Worm (Caenorhabditis elegans) whole organism, L1 larva: ENCODE data around the gene R02F11.1.
A peak's percentile ranks its signal among the peaks of the same experiment; 100 is the strongest.

Experiments
- C16A3.4 ChIP-seq: fragments of 150-350 bp; optimal IDR thresholded peaks from 2 replicates; lab custom pipeline; 2014; ENCODE audit warnings: missing biosample characterization, missing genetic modification characterization
- C34B4.2 ChIP-seq: sonication (generic microtip); optimal IDR thresholded peaks from 2 replicates; lab custom pipeline; 2017; ENCODE audit warnings: mild to moderate bottlenecking, missing genetic modification characterization, missing compliant biosample characterization
- Y116A8C.19 ChIP-seq: sonication (generic microtip); optimal IDR thresholded peaks from 2 replicates; lab custom pipeline; 2016; ENCODE audit warnings: missing compliant biosample characterization, missing genetic modification characterization, borderline replicate concordance
- aha-1 ChIP-seq: fragments of 150-350 bp; optimal IDR thresholded peaks from 2 replicates; lab custom pipeline; 2014; ENCODE audit warnings: missing biosample characterization, missing genetic modification characterization
- alr-1 ChIP-seq: fragments of 200-800 bp; sonication (Bioruptor generic); optimal IDR thresholded peaks from 2 replicates; lab custom pipeline; 2018; ENCODE audit warnings: borderline replicate concordance, mild to moderate bottlenecking, missing genetic modification characterization, missing compliant biosample characterization
- aly-2 ChIP-seq: fragments of 150-350 bp; optimal IDR thresholded peaks from 2 replicates; lab custom pipeline; 2014; ENCODE audit warnings: missing biosample characterization, missing genetic modification characterization
- ama-1 ChIP-seq: fragments of 150-350 bp; optimal IDR thresholded peaks from 2 replicates; lab custom pipeline; 2014
- blmp-1 ChIP-seq: fragments of 150-350 bp; optimal IDR thresholded peaks from 2 replicates; lab custom pipeline; 2014; ENCODE audit warnings: missing biosample characterization, missing genetic modification characterization
- ceh-63 ChIP-seq: fragments of 200-800 bp; sonication (Bioruptor generic); optimal IDR thresholded peaks from 2 replicates; lab custom pipeline; 2018; ENCODE audit warnings: mild to moderate bottlenecking, missing genetic modification characterization, missing compliant biosample characterization
- ceh-88 ChIP-seq: fragments of 200-800 bp; sonication (Bioruptor generic); IDR thresholded peaks from 2 replicates; pipeline ENCODE4 v1.3.6; 2022; ENCODE audit warnings: missing genetic modification characterization, missing compliant biosample characterization
- dpl-1 ChIP-seq, 3 experiments: fragments of 150-350 bp in 2 of 3; sonication (generic microtip) in 1 of 3; optimal IDR thresholded peaks; 2 replicates each; lab custom pipeline; 2014 to 2017; ENCODE audit warnings: missing biosample characterization in 3 of 3, missing genetic modification characterization in 3 of 3, missing genetic modification reagents in 3 of 3
- dsc-1 ChIP-seq: sonication (generic microtip); optimal IDR thresholded peaks from 2 replicates; lab custom pipeline; 2016; ENCODE audit warnings: mild to moderate bottlenecking, missing genetic modification characterization, missing compliant biosample characterization
- efl-1 ChIP-seq, 4 experiments: fragments of 150-350 bp; optimal IDR thresholded peaks in 3 of 4; peaks in 1 of 4; 1 replicate in 1 of 4; 2 replicates in 3 of 4; lab custom pipeline; 2014; ENCODE audit warnings: missing biosample characterization in 2 of 4, missing genetic modification characterization in 2 of 4, missing genetic modification reagents in 2 of 4
- efl-3 ChIP-seq: fragments of 200-800 bp; sonication (Bioruptor generic); optimal IDR thresholded peaks from 2 replicates; lab custom pipeline; 2018; ENCODE audit warnings: mild to moderate bottlenecking, missing genetic modification characterization, missing compliant biosample characterization
- egl-13 ChIP-seq: sonication (generic microtip); optimal IDR thresholded peaks from 2 replicates; lab custom pipeline; 2016; ENCODE audit warnings: missing genotype, missing genetic modification reagents, missing genetic modification characterization, missing compliant biosample characterization
- egl-27 ChIP-seq, 2 experiments: fragments of 150-350 bp in 1 of 2; sonication (generic microtip); optimal IDR thresholded peaks; 3 replicates each; lab custom pipeline; 2017 to 2018; ENCODE audit warnings: missing biosample characterization in 2 of 2, missing genetic modification characterization in 2 of 2, missing genetic modification reagents in 2 of 2
- elt-2 ChIP-seq: sonication (generic microtip); optimal IDR thresholded peaks from 2 replicates; lab custom pipeline; 2016; ENCODE audit warnings: missing genetic modification characterization, mild to moderate bottlenecking, inconsistent platforms, missing compliant biosample characterization, missing genetic modification reagents
- ets-5 ChIP-seq: fragments of 200-800 bp; sonication (Bioruptor generic); IDR thresholded peaks from 2 replicates; pipeline ENCODE4 v1.3.6; 2022; ENCODE audit warnings: missing genetic modification characterization, missing compliant biosample characterization
- hlh-17 ChIP-seq: fragments of 200-800 bp; sonication (Bioruptor generic); optimal IDR thresholded peaks from 2 replicates; lab custom pipeline; 2018; ENCODE audit warnings: missing genetic modification characterization, mild to moderate bottlenecking, missing compliant biosample characterization, moderate library complexity, borderline replicate concordance
- lin-14 ChIP-seq: fragments of 200-800 bp; sonication (Bioruptor generic); optimal IDR thresholded peaks from 2 replicates; lab custom pipeline; 2018; ENCODE audit warnings: mild to moderate bottlenecking, missing genetic modification characterization, moderate library complexity, missing compliant biosample characterization
- lin-15B ChIP-seq: fragments of 150-350 bp; sonication (generic microtip); optimal IDR thresholded peaks from 3 replicates; lab custom pipeline; 2014; ENCODE audit warnings: missing biosample characterization, missing genetic modification characterization
- lin-35 ChIP-seq, 2 experiments: fragments of 150-350 bp; optimal IDR thresholded peaks; 2 replicates each; lab custom pipeline; 2014; ENCODE audit warnings: missing biosample characterization in 2 of 2, missing genetic modification characterization in 2 of 2, missing genetic modification reagents in 2 of 2
- lir-3 ChIP-seq: sonication (generic microtip); optimal IDR thresholded peaks from 2 replicates; lab custom pipeline; 2016; ENCODE audit warnings: mild to moderate bottlenecking, missing genetic modification characterization, moderate library complexity, missing compliant biosample characterization; ENCODE audit not compliant: poor library complexity
- mab-9 ChIP-seq: fragments of 200-800 bp; sonication (Bioruptor generic); IDR thresholded peaks from 2 replicates; pipeline ENCODE4 v1.3.6; 2022; ENCODE audit warnings: missing genetic modification reagents, missing genetic modification characterization, missing compliant biosample characterization
- mdl-1 ChIP-seq, 2 experiments: fragments of 150-350 bp; optimal IDR thresholded peaks; 2 replicates each; lab custom pipeline; 2014 to 2017; ENCODE audit warnings: missing biosample characterization in 2 of 2, missing genetic modification characterization in 2 of 2, inconsistent platforms in 1 of 2
- mef-2 ChIP-seq: fragments of 150-350 bp; optimal IDR thresholded peaks from 2 replicates; lab custom pipeline; 2014; ENCODE audit warnings: missing biosample characterization, missing genetic modification characterization
- mep-1 ChIP-seq: fragments of 150-350 bp; optimal IDR thresholded peaks from 2 replicates; lab custom pipeline; 2014; ENCODE audit warnings: missing biosample characterization, missing genetic modification characterization
- nhr-11 ChIP-seq: fragments of 150-350 bp; optimal IDR thresholded peaks from 2 replicates; lab custom pipeline; 2014; ENCODE audit warnings: missing biosample characterization, missing genetic modification characterization
- nhr-237 ChIP-seq: fragments of 150-350 bp; optimal IDR thresholded peaks from 2 replicates; lab custom pipeline; 2014; ENCODE audit warnings: missing biosample characterization, missing genetic modification characterization
- nhr-28 ChIP-seq: fragments of 150-350 bp; optimal IDR thresholded peaks from 2 replicates; lab custom pipeline; 2014; ENCODE audit warnings: missing biosample characterization, missing genetic modification characterization
- nhr-71 ChIP-seq: sonication (generic microtip); optimal IDR thresholded peaks from 2 replicates; lab custom pipeline; 2016; ENCODE audit warnings: mild to moderate bottlenecking, missing genetic modification characterization, moderate library complexity, missing compliant biosample characterization
- nhr-77 ChIP-seq: fragments of 150-350 bp; optimal IDR thresholded peaks from 2 replicates; lab custom pipeline; 2014; ENCODE audit warnings: missing biosample characterization, missing genetic modification characterization
- nhr-84 ChIP-seq: sonication (generic microtip); optimal IDR thresholded peaks from 2 replicates; lab custom pipeline; 2017; ENCODE audit warnings: missing biosample characterization, missing genetic modification characterization
- nhr-90 ChIP-seq: sonication (generic microtip); optimal IDR thresholded peaks from 2 replicates; lab custom pipeline; 2016; ENCODE audit warnings: mild to moderate bottlenecking, missing genetic modification characterization, missing compliant biosample characterization; ENCODE audit not compliant: poor library complexity
- pag-3 ChIP-seq: sonication (generic microtip); optimal IDR thresholded peaks from 2 replicates; lab custom pipeline; 2017; ENCODE audit warnings: missing genetic modification characterization, mild to moderate bottlenecking, missing compliant biosample characterization, antibody characterized with exemption, borderline replicate concordance; ENCODE audit not compliant: insufficient read depth
- pax-3 ChIP-seq: fragments of 200-800 bp; sonication (Bioruptor generic); optimal IDR thresholded peaks from 2 replicates; lab custom pipeline; 2018; ENCODE audit warnings: mild to moderate bottlenecking, missing genetic modification characterization, moderate library complexity, missing compliant biosample characterization
- pqm-1 ChIP-seq: sonication (generic microtip); optimal IDR thresholded peaks from 3 replicates; lab custom pipeline; 2017; ENCODE audit warnings: missing biosample characterization, missing genetic modification characterization
- rnt-1 ChIP-seq: sonication (generic microtip); optimal IDR thresholded peaks from 2 replicates; lab custom pipeline; 2016; ENCODE audit warnings: mild to moderate bottlenecking, missing genetic modification characterization, moderate library complexity, missing compliant biosample characterization
- sox-4 ChIP-seq: sonication (generic microtip); optimal IDR thresholded peaks from 2 replicates; lab custom pipeline; 2016; ENCODE audit warnings: missing genetic modification characterization, missing compliant biosample characterization
- sptf-1 ChIP-seq: fragments of 150-350 bp; optimal IDR thresholded peaks from 2 replicates; lab custom pipeline; 2014; ENCODE audit warnings: missing biosample characterization, missing genetic modification characterization
- sup-37 ChIP-seq: fragments of 200-800 bp; sonication (Bioruptor generic); optimal IDR thresholded peaks from 2 replicates; lab custom pipeline; 2018; ENCODE audit warnings: mild to moderate bottlenecking, missing genetic modification characterization, missing compliant biosample characterization
- swsn-7 ChIP-seq: sonication (generic microtip); optimal IDR thresholded peaks from 2 replicates; lab custom pipeline; 2016; ENCODE audit warnings: missing genetic modification characterization, missing compliant biosample characterization
- tbx-2 ChIP-seq: sonication (generic microtip); optimal IDR thresholded peaks from 2 replicates; lab custom pipeline; 2016; ENCODE audit warnings: missing genetic modification characterization, missing compliant biosample characterization
- tlp-1 ChIP-seq: fragments of 150-350 bp; optimal IDR thresholded peaks from 2 replicates; lab custom pipeline; 2014; ENCODE audit warnings: missing biosample characterization, missing genetic modification characterization
- unc-130 ChIP-seq: fragments of 150-350 bp; optimal IDR thresholded peaks from 2 replicates; lab custom pipeline; 2017; ENCODE audit warnings: missing biosample characterization, missing genetic modification characterization, inconsistent platforms
- unc-30 ChIP-seq: sonication (generic microtip); optimal IDR thresholded peaks from 2 replicates; lab custom pipeline; 2017; ENCODE audit warnings: missing biosample characterization, missing genetic modification characterization
- unc-62 ChIP-seq: fragments of 150-350 bp; optimal IDR thresholded peaks from 2 replicates; lab custom pipeline; 2014; ENCODE audit warnings: missing biosample characterization, missing genetic modification reagents, missing genetic modification characterization
- zag-1 ChIP-seq: fragments of 150-350 bp; optimal IDR thresholded peaks from 2 replicates; lab custom pipeline; 2014; ENCODE audit warnings: missing biosample characterization, missing genetic modification characterization
- zip-4 ChIP-seq: fragments of 200-800 bp; sonication (Bioruptor generic); optimal IDR thresholded peaks from 2 replicates; lab custom pipeline; 2018; ENCODE audit warnings: mild to moderate bottlenecking, missing genetic modification characterization, moderate library complexity, missing compliant biosample characterization
- ztf-11 ChIP-seq, 2 experiments: sonication (generic microtip); optimal IDR thresholded peaks; 2 replicates each; lab custom pipeline; 2016 to 2017; ENCODE audit warnings: missing genetic modification characterization in 2 of 2, missing biosample characterization in 1 of 2, missing compliant biosample characterization in 1 of 2
- ztf-4 ChIP-seq: fragments of 150-350 bp; optimal IDR thresholded peaks from 2 replicates; lab custom pipeline; 2014; ENCODE audit warnings: missing biosample characterization, missing genetic modification characterization

Gene R02F11.1

ce11 chrV:4826710-4827380 is 26.0 kb downstream of the R02F11.1 start, which contains the start of the genes hsp-6 and C37H5.5:
TSS of gene hsp-6 (minus strand) at chrV:4826760.
TSS of gene C37H5.5 (plus strand) at chrV:4827360.
- TF ChIP-seq lir-3 (tag; lab: Kevin White, UChicago) (no peak), unc-130 (peak; percentile 75), unc-30 (tag; lab: Kevin White, UChicago) (no peak), ceh-63 (no peak), pqm-1 (no peak), lin-15B (tag; lab: Kevin White, UChicago) (peak; percentile 78), lin-14 (GFP tag; lab: Kevin White, UChicago) (no peak), zag-1 (tag; lab: Kevin White, UChicago) (no peak), ztf-11 (tag; optimal IDR thresholded peaks at IDR 0.05; lab: Kevin White, UChicago) (no peak), C34B4.2 (tag; lab: Kevin White, UChicago) (no peak), egl-13 (tag; lab: Kevin White, UChicago) (peak; percentile 53), efl-1 (optimal IDR thresholded peaks at IDR 0.05; lab: Kevin White, UChicago) (peak; percentile 78 to 83), efl-1 (GFP tag; optimal IDR thresholded peaks at IDR 0.05 in 1 of 2; lab: Kevin White, UChicago) (peak; percentile 67 to 97), aha-1 (no peak), aly-2 (tag; lab: Kevin White, UChicago) (peak; percentile 68), ztf-4 (tag; lab: Kevin White, UChicago) (peak; percentile 56), pax-3 (tag; lab: Kevin White, UChicago) (peak; percentile 56), mef-2 (tag; lab: Kevin White, UChicago) (no peak), nhr-84 (tag; lab: Kevin White, UChicago) (no peak), C16A3.4 (peak; percentile 87), blmp-1 (no peak), mab-9 (GFP tag; lab: Robert Waterston, UW) (peak; percentile 18; the same call in 1 of the 2 replicates), swsn-7 (tag; lab: Kevin White, UChicago) (peak; percentile 79), sptf-1 (no peak), efl-3 (GFP tag; lab: Kevin White, UChicago) (no peak), dpl-1 (GFP tag; optimal IDR thresholded peaks at IDR 0.05; lab: Kevin White, UChicago) (peak; percentile 59 to 77 (median 74)), ama-1 (lab: Kevin White, UChicago) (peak; percentile 19), zip-4 (GFP tag; lab: Kevin White, UChicago) (peak; percentile 31), mep-1 (tag; lab: Kevin White, UChicago) (peak; percentile 83), pag-3 (tag; lab: Kevin White, UChicago) (no peak), sox-4 (tag; lab: Kevin White, UChicago) (peak; percentile 40), elt-2 (tag; lab: Kevin White, UChicago) (peak; percentile 14), mdl-1 (tag; optimal IDR thresholded peaks at IDR 0.05; lab: Kevin White, UChicago) (peak in 1 of 2 experiments; percentile 77), lin-35 (GFP tag; optimal IDR thresholded peaks at IDR 0.05; lab: Kevin White, UChicago) (peak; percentile 66 to 84), hlh-17 (no peak), egl-27 (tag; optimal IDR thresholded peaks at IDR 0.05; lab: Kevin White, UChicago) (no peak), ceh-88 (no peak), nhr-11 (tag; lab: Kevin White, UChicago) (no peak), nhr-71 (peak; percentile 91), tbx-2 (peak; percentile 79), dsc-1 (tag; lab: Kevin White, UChicago) (peak; percentile 42), tlp-1 (tag; lab: Kevin White, UChicago) (no peak), nhr-28 (tag; lab: Kevin White, UChicago) (no peak), Y116A8C.19 (no peak), unc-62 (no peak), rnt-1 (tag; lab: Kevin White, UChicago) (peak; percentile 84), nhr-90 (tag; lab: Kevin White, UChicago) (peak; percentile 79), sup-37 (GFP tag; lab: Kevin White, UChicago) (no peak), alr-1 (tag; lab: Kevin White, UChicago) (no peak), nhr-77 (tag; lab: Kevin White, UChicago) (peak; percentile 55), ets-5 (GFP tag; lab: Robert Waterston, UW) (no peak), nhr-237 (tag; lab: Kevin White, UChicago) (peak; percentile 25)
